Worm (Caenorhabditis elegans) whole organism, midembryonic: Measurements from ENCODE around the gene mans-2.

ENCODE experiments used
- klf-2 ChIP-seq: fragments of 200-800 bp; sonication (Bioruptor generic); conservative IDR thresholded peaks from 2 replicates; pipeline ENCODE4 v1.3.6; 2022; ENCODE audit warnings: missing genetic modification reagents, missing genetic modification characterization, missing compliant biosample characterization
- med-1 ChIP-seq: sonication (generic microtip); optimal IDR thresholded peaks from 2 replicates; lab custom pipeline; 2017; ENCODE audit warnings: missing genetic modification characterization, mild to moderate bottlenecking, missing compliant biosample characterization, antibody characterized with exemption, missing genetic modification reagents; ENCODE audit not compliant: insufficient read depth

- no peak for TF ChIP-seq klf-2 (GFP tag; lab: Robert Waterston, UW)
- TF ChIP-seq med-1 (GFP tag; lab: Kevin White, UChicago): no peak
These were observed 12.1 kb upstream of the mans-2 start for ce11 chrV:11997403-11997802.
